Fruit fly (Drosophila melanogaster): ENCODE results near the gene yata.

yata gene

DNA sequence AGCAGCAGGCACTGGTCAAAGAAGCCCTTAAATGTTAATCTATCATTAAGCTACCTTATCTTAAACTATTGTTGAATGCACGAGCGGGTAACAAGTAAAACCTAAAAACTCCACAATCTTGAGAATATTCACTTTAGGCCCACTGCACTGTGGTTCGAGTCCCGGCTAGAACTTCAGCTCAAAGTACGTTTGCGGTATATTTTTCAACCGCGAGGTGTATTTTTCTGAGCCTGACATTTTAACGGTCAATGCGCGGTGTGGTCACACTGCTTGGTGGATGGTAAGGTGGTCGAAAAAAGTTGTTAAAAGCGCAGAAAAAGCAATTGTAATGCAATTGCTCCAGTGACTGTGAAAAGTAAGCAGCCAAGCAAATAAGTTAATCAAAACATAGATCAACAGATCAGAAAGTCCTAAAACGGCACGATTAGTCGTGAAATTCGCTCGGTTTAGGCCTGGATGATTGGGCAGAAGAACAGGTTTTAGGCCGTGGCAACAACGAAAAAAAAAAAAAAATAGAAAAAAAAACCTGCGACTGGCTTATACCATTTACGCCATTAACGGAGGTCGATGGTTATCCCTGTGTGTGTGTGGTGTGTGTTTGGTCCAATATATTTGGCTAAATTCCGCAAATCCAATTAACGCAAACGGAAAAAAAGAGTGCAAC lies 23.3 kb upstream of the yata start, which contains the start of gene Kul (continued):
- TF ChIP-seq Opbp (GFP tag; IDR thresholded peaks at IDR 0.05; ENCODE audit: partially characterized antibody) (peak; percentile 63; the same call in 2 of the 3 replicates), Sry-δ (GFP tag; optimal IDR thresholded peaks at IDR 0.05) (peak; percentile 40), CG5953 (GFP tag; IDR thresholded peaks at IDR 0.05) (no peak), sqz (GFP tag; optimal IDR thresholded peaks at IDR 0.05) (peak; percentile 70), lilli (GFP tag; optimal IDR thresholded peaks at IDR 0.05) (peak; percentile 5), tap (tag; optimal IDR thresholded peaks at IDR 0.05) (no peak), chn (GFP tag; optimal IDR thresholded peaks at IDR 0.05) (no peak), Fer2 (tag; optimal IDR thresholded peaks at IDR 0.05) (no peak), sug (tag; optimal IDR thresholded peaks at IDR 0.05) (no peak), CG2712 (tag; optimal IDR thresholded peaks at IDR 0.05) (no peak), ac (GFP tag; optimal IDR thresholded peaks at IDR 0.05) (no peak), amos (GFP tag; IDR thresholded peaks at IDR 0.05; ENCODE audit: partially characterized antibody) (0 out of 2 replicates have a peak, but pooled peaks have one; percentile 36), mirr (GFP tag; optimal IDR thresholded peaks at IDR 0.05) (no peak), CG12942 (GFP tag; optimal IDR thresholded peaks at IDR 0.05) (no peak), ftz-f1 (GFP tag; optimal IDR thresholded peaks at IDR 0.05) (no peak), MBD-R2 (GFP tag; IDR thresholded peaks at IDR 0.05) (peak; percentile 49), NfI (GFP tag; optimal IDR thresholded peaks at IDR 0.05) (peak; percentile 29), Hey (tag; optimal IDR thresholded peaks at IDR 0.05) (no peak), CG6272 (GFP tag; IDR thresholded peaks at IDR 0.05) (no peak), Deaf1 (tag; optimal IDR thresholded peaks at IDR 0.05) (no peak), vnd (GFP tag; IDR thresholded peaks at IDR 0.05; ENCODE audit: partially characterized antibody) (0 out of 3 replicates have a peak, but pooled peaks have one; percentile 13), CG8359 (GFP tag; optimal IDR thresholded peaks at IDR 0.05; ENCODE audit: borderline replicate concordance) (no peak), CG12744 (GFP tag; optimal IDR thresholded peaks at IDR 0.05) (no peak), Scr (GFP tag; IDR thresholded peaks at IDR 0.05; ENCODE audit: partially characterized antibody) (no peak; the same call in 1 of the 2 replicates), CG17186 (GFP tag; optimal IDR thresholded peaks at IDR 0.05) (peak; percentile 43), nerfin-2 (GFP tag; IDR thresholded peaks at IDR 0.05; ENCODE audit: partially characterized antibody) (no peak), Awh (GFP tag; IDR thresholded peaks at IDR 0.05) (no peak), Med (GFP tag) (peak; percentile 84), CG13296 (GFP tag; optimal IDR thresholded peaks at IDR 0.05) (no peak), otp (GFP tag; IDR thresholded peaks at IDR 0.05) (no peak), D19A (tag; optimal IDR thresholded peaks at IDR 0.05) (no peak), stwl (tag; optimal IDR thresholded peaks at IDR 0.05) (peak; percentile 90), CG2116 (GFP tag; optimal IDR thresholded peaks at IDR 0.05) (peak; percentile 49), CG16813 (GFP tag; IDR thresholded peaks at IDR 0.05; ENCODE audit: partially characterized antibody) (peak; percentile 50; the same call in 2 of the 3 replicates), trem (tag; optimal IDR thresholded peaks at IDR 0.05) (peak; percentile 27), phol (tag; optimal IDR thresholded peaks at IDR 0.05) (peak; percentile 37), CG10959 (GFP tag; IDR thresholded peaks at IDR 0.05) (no peak), CG32772 (GFP tag; IDR thresholded peaks at IDR 0.05) (peak; percentile 72), Myb (GFP tag; optimal IDR thresholded peaks at IDR 0.05) (peak; percentile 88), CG18619 (GFP tag; optimal IDR thresholded peaks at IDR 0.05) (peak; percentile 18), vvl (GFP tag; IDR thresholded peaks at IDR 0.05) (0 out of 2 replicates have a peak, but pooled peaks have one; percentile 33), CG1233 (GFP tag; optimal IDR thresholded peaks at IDR 0.05) (peak; percentile 11), crp (GFP tag; optimal IDR thresholded peaks at IDR 0.05) (no peak), HLH54F (GFP tag; optimal IDR thresholded peaks at IDR 0.05) (no peak), sob (GFP tag; IDR thresholded peaks at IDR 0.05) (peak; percentile 44), Sox100B (GFP tag; optimal IDR thresholded peaks at IDR 0.05) (no peak), CG14710 (tag; optimal IDR thresholded peaks at IDR 0.05) (peak; percentile 99), CG3995 (GFP tag; optimal IDR thresholded peaks at IDR 0.05) (peak; percentile 9), gt (GFP tag; IDR thresholded peaks at IDR 0.05) (no peak)

Data from whole organism, embryonic.